Worm (Caenorhabditis elegans) whole organism, young adult: ENCODE data around the gene W05E10.2.

Experiments used
- F10E7.11 ChIP-seq: sonication (generic microtip); optimal IDR thresholded peaks from 2 replicates; lab custom pipeline; 2017; ENCODE audit warnings: mild to moderate bottlenecking, missing genetic modification characterization, moderate library complexity, missing compliant biosample characterization
- F23B12.7 ChIP-seq: sonication (generic microtip); optimal IDR thresholded peaks from 2 replicates; lab custom pipeline; 2017; ENCODE audit warnings: missing genetic modification characterization, mild to moderate bottlenecking, missing compliant biosample characterization, antibody characterized with exemption, moderate library complexity; ENCODE audit not compliant: insufficient read depth
- F37B4.10 ChIP-seq: fragments of 200-800 bp; sonication (Bioruptor generic); IDR thresholded peaks from 2 replicates; pipeline ENCODE4 v1.3.6; 2022; ENCODE audit warnings: missing genetic modification characterization, missing compliant biosample characterization
- F55B11.4 ChIP-seq: sonication (generic microtip); optimal IDR thresholded peaks from 2 replicates; lab custom pipeline; 2016; ENCODE audit warnings: missing compliant biosample characterization, missing genetic modification characterization, borderline replicate concordance; ENCODE audit not compliant: insufficient read depth
- Y95B8A.8 ChIP-seq: fragments of 200-800 bp; sonication (Bioruptor generic); IDR thresholded peaks from 2 replicates; pipeline ENCODE4 v1.3.6; 2022; ENCODE audit warnings: missing genetic modification reagents, missing genetic modification characterization, missing compliant biosample characterization
- atf-7 ChIP-seq: sonication (generic microtip); optimal IDR thresholded peaks from 2 replicates; lab custom pipeline; 2017; ENCODE audit warnings: mild to moderate bottlenecking, missing genetic modification characterization, missing compliant biosample characterization
- athp-1 ChIP-seq: sonication (generic microtip); optimal IDR thresholded peaks from 2 replicates; lab custom pipeline; 2017; ENCODE audit warnings: mild to moderate bottlenecking, missing genetic modification characterization, missing compliant biosample characterization
- attf-3 ChIP-seq: fragments of 200-800 bp; sonication (Bioruptor generic); conservative IDR thresholded peaks from 2 replicates; pipeline ENCODE4 v1.3.6; 2022; ENCODE audit warnings: missing genetic modification reagents, missing genetic modification characterization, missing compliant biosample characterization
- attf-5 ChIP-seq: fragments of 200-800 bp; sonication (Bioruptor generic); optimal IDR thresholded peaks from 2 replicates; lab custom pipeline; 2018; ENCODE audit warnings: mild to moderate bottlenecking, missing genetic modification characterization, missing compliant biosample characterization
- bed-2 ChIP-seq: fragments of 200-800 bp; sonication (Bioruptor generic); IDR thresholded peaks from 2 replicates; pipeline ENCODE4 v1.3.6; 2022; ENCODE audit warnings: missing genetic modification reagents, missing genetic modification characterization, missing compliant biosample characterization
- cebp-1 ChIP-seq, 2 experiments: fragments of 200-800 bp in 1 of 2; sonication (Bioruptor generic) in 1 of 2; sonication (generic microtip) in 1 of 2; IDR thresholded peaks in 1 of 2; optimal IDR thresholded peaks in 1 of 2; 2 replicates each; pipeline versions ENCODE4 v1.3.6 to Lab custom; 2017 to 2022; ENCODE audit warnings: missing compliant biosample characterization in 2 of 2, missing genetic modification characterization in 2 of 2, mild to moderate bottlenecking in 1 of 2, missing genetic modification reagents in 1 of 2, moderate library complexity in 1 of 2
- die-1 ChIP-seq: sonication (generic microtip); optimal IDR thresholded peaks from 2 replicates; lab custom pipeline; 2016; ENCODE audit warnings: missing genotype, mild to moderate bottlenecking, missing genetic modification characterization, missing compliant biosample characterization
- efl-1 ChIP-seq: fragments of 150-350 bp; optimal IDR thresholded peaks from 2 replicates; lab custom pipeline; 2014; ENCODE audit warnings: missing biosample characterization, missing genetic modification reagents, missing genetic modification characterization
- egl-18 ChIP-seq: fragments of 200-800 bp; sonication (Bioruptor generic); IDR thresholded peaks from 2 replicates; pipeline ENCODE4 v1.3.6; 2022; ENCODE audit warnings: missing genetic modification reagents, missing genetic modification characterization, missing compliant biosample characterization
- ekl-4 ChIP-seq: fragments of 200-800 bp; sonication (Bioruptor generic); IDR thresholded peaks from 2 replicates; pipeline ENCODE4 v1.3.6; 2022; ENCODE audit warnings: missing genetic modification reagents, missing genetic modification characterization, missing compliant biosample characterization
- him-1 ChIP-seq: sonication (generic microtip); optimal IDR thresholded peaks from 2 replicates; lab custom pipeline; 2016; ENCODE audit warnings: missing genotype, missing genetic modification reagents, missing genetic modification characterization, missing compliant biosample characterization
- hmg-1.2 ChIP-seq: fragments of 200-800 bp; sonication (Bioruptor generic); IDR thresholded peaks from 2 replicates; pipeline ENCODE4 v1.3.6; 2022; ENCODE audit warnings: missing genetic modification reagents, missing genetic modification characterization, missing compliant biosample characterization
- hmg-20 ChIP-seq: fragments of 200-800 bp; sonication (Bioruptor generic); IDR thresholded peaks from 2 replicates; pipeline ENCODE4 v1.3.6; 2022; ENCODE audit warnings: missing genetic modification reagents, missing genetic modification characterization, missing compliant biosample characterization
- hsf-1 ChIP-seq: fragments of 200-800 bp; sonication (Bioruptor generic); IDR thresholded peaks from 2 replicates; pipeline ENCODE4 v1.3.6; 2022; ENCODE audit warnings: missing genetic modification reagents, missing genetic modification characterization, missing compliant biosample characterization
- lin-26 ChIP-seq: fragments of 200-800 bp; sonication (Bioruptor generic); IDR thresholded peaks from 2 replicates; pipeline ENCODE4 v1.3.6; 2022; ENCODE audit warnings: missing genetic modification reagents, missing genetic modification characterization, missing compliant biosample characterization
- lin-54 ChIP-seq: fragments of 200-800 bp; sonication (Bioruptor generic); optimal IDR thresholded peaks from 2 replicates; lab custom pipeline; 2018; ENCODE audit warnings: mild to moderate bottlenecking, missing genetic modification characterization, missing compliant biosample characterization
- lsy-27 ChIP-seq: sonication (generic microtip); optimal IDR thresholded peaks from 2 replicates; lab custom pipeline; 2017; ENCODE audit warnings: missing genetic modification characterization, mild to moderate bottlenecking, missing compliant biosample characterization, antibody characterized with exemption, missing genotype, borderline replicate concordance; ENCODE audit not compliant: insufficient read depth
- madf-10 ChIP-seq: sonication (generic microtip); optimal IDR thresholded peaks from 2 replicates; lab custom pipeline; 2016; ENCODE audit warnings: mild to moderate bottlenecking, missing genetic modification characterization, missing compliant biosample characterization
- mcd-1 ChIP-seq: fragments of 200-800 bp; sonication (Bioruptor generic); IDR thresholded peaks from 2 replicates; pipeline ENCODE4 v1.3.6; 2022; ENCODE audit warnings: missing genetic modification reagents, missing genetic modification characterization, missing compliant biosample characterization
- mes-4 ChIP-seq: sonication (generic microtip); optimal IDR thresholded peaks from 2 replicates; lab custom pipeline; 2016; ENCODE audit warnings: missing genotype, missing genetic modification characterization, missing compliant biosample characterization
- mxl-1 ChIP-seq: sonication (generic microtip); optimal IDR thresholded peaks from 2 replicates; lab custom pipeline; 2016; ENCODE audit warnings: missing genetic modification characterization, missing compliant biosample characterization
- pbrm-1 ChIP-seq: fragments of 200-800 bp; sonication (Bioruptor generic); IDR thresholded peaks from 2 replicates; pipeline ENCODE4 v1.3.6; 2022; ENCODE audit warnings: missing genetic modification reagents, missing genetic modification characterization, missing compliant biosample characterization
- rec-8 ChIP-seq, 2 experiments: sonication (generic microtip); optimal IDR thresholded peaks; 2 replicates each; lab custom pipeline; 2016; ENCODE audit warnings: mild to moderate bottlenecking in 2 of 2, missing genetic modification characterization in 2 of 2, missing genetic modification reagents in 2 of 2, missing genotype in 2 of 2, missing biosample characterization in 1 of 2, missing compliant biosample characterization in 1 of 2, moderate library complexity in 1 of 2
- sdz-38 ChIP-seq: sonication (generic microtip); optimal IDR thresholded peaks from 2 replicates; lab custom pipeline; 2016; ENCODE audit warnings: missing genotype, missing genetic modification characterization, missing compliant biosample characterization
- sea-2 ChIP-seq: fragments of 200-800 bp; sonication (Bioruptor generic); IDR thresholded peaks from 2 replicates; pipeline ENCODE4 v1.3.6; 2022; ENCODE audit warnings: missing genetic modification characterization, missing compliant biosample characterization
- unc-130 ChIP-seq: sonication (generic microtip); optimal IDR thresholded peaks from 2 replicates; lab custom pipeline; 2016; ENCODE audit warnings: missing genetic modification reagents, missing genetic modification characterization, missing compliant biosample characterization
- xnd-1 ChIP-seq: sonication (generic microtip); optimal IDR thresholded peaks from 2 replicates; lab custom pipeline; 2016; ENCODE audit warnings: missing genotype, missing genetic modification reagents, missing genetic modification characterization, missing compliant biosample characterization
- zfh-2 ChIP-seq: fragments of 200-800 bp; sonication (Bioruptor generic); conservative IDR thresholded peaks from 2 replicates; pipeline ENCODE4 v1.3.6; 2022; ENCODE audit warnings: missing genetic modification reagents, missing genetic modification characterization, missing compliant biosample characterization
- ztf-18 ChIP-seq: sonication (generic microtip); optimal IDR thresholded peaks from 2 replicates; lab custom pipeline; 2016; ENCODE audit warnings: missing genotype, mild to moderate bottlenecking, missing genetic modification characterization, missing compliant biosample characterization
- ztf-26 ChIP-seq: sonication (generic microtip); optimal IDR thresholded peaks from 2 replicates; lab custom pipeline; 2017; ENCODE audit warnings: missing genetic modification characterization, missing compliant biosample characterization
- ztf-3 ChIP-seq: fragments of 200-800 bp; sonication (Bioruptor generic); optimal IDR thresholded peaks from 2 replicates; lab custom pipeline; 2018; ENCODE audit warnings: mild to moderate bottlenecking, missing genetic modification characterization, missing compliant biosample characterization

W05E10.2 gene

ce11 chrV:11644166-11644565, 42.8 kb upstream of the W05E10.2 start, which contains the start of gene bir-1 (continued):
- TF ChIP-seq him-1 (tag; lab: Kevin White, UChicago) = peak; percentile 21
- TF ChIP-seq hmg-20 (GFP tag; lab: Robert Waterston, UW) = no peak
- peak; percentile 52 for TF ChIP-seq athp-1 (tag; lab: Kevin White, UChicago)
- no peak for TF ChIP-seq sea-2 (GFP tag; lab: Robert Waterston, UW)
- TF ChIP-seq mcd-1 = peak; percentile 74
- TF ChIP-seq pbrm-1 (GFP tag; lab: Robert Waterston, UW) = 0 out of 2 replicates have a peak, but pooled peaks have one; percentile 27
- no peak for TF ChIP-seq hsf-1 (GFP tag; lab: Robert Waterston, UW)
- TF ChIP-seq bed-2 (GFP tag; lab: Robert Waterston, UW) = 0 out of 2 replicates have a peak, but pooled peaks have one; percentile 61
- no peak for TF ChIP-seq cebp-1 (GFP tag; IDR thresholded peaks at IDR 0.05; lab: Robert Waterston, UW)
- peak; percentile 52 for TF ChIP-seq cebp-1 (tag; optimal IDR thresholded peaks at IDR 0.05; lab: Kevin White, UChicago)
- peak in 1 of 2 experiments; percentile 7 for TF ChIP-seq rec-8 (tag; optimal IDR thresholded peaks at IDR 0.05; lab: Kevin White, UChicago)
- 0 out of 2 replicates have a peak, but pooled peaks have one; percentile 23 for TF ChIP-seq ekl-4 (GFP tag; lab: Robert Waterston, UW)
- TF ChIP-seq lin-54 (GFP tag; lab: Kevin White, UChicago) = peak; percentile 32
- no peak for TF ChIP-seq mes-4
- TF ChIP-seq mxl-1 = no peak
- TF ChIP-seq atf-7 (tag; lab: Kevin White, UChicago) = no peak
- peak; percentile 46; the same call in 1 of the 2 replicates for TF ChIP-seq Y95B8A.8 (GFP tag; lab: Robert Waterston, UW)
- TF ChIP-seq F55B11.4 (tag; lab: Kevin White, UChicago) = no peak
- peak; percentile 22; the same call in 1 of the 2 replicates for TF ChIP-seq attf-3 (GFP tag; lab: Robert Waterston, UW)
- TF ChIP-seq hmg-1.2 (GFP tag; lab: Robert Waterston, UW) = peak; percentile 34; the same call in 1 of the 2 replicates
- TF ChIP-seq attf-5 (GFP tag; lab: Kevin White, UChicago) = peak; percentile 81
- no peak for TF ChIP-seq F23B12.7 (tag; lab: Kevin White, UChicago)
- TF ChIP-seq ztf-18 (tag; lab: Kevin White, UChicago) = peak; percentile 35
- TF ChIP-seq F37B4.10 (GFP tag; lab: Robert Waterston, UW) = no peak
- peak; percentile 42 for TF ChIP-seq unc-130
- TF ChIP-seq xnd-1 (tag; lab: Kevin White, UChicago) = no peak
- TF ChIP-seq madf-10 (tag; lab: Kevin White, UChicago) = peak; percentile 35
- peak; percentile 75 for TF ChIP-seq efl-1
- TF ChIP-seq F10E7.11 (tag; lab: Kevin White, UChicago) = no peak

- TF ChIP-seq ztf-18 (tag; lab: Kevin White, UChicago) (no peak), F37B4.10 (GFP tag; lab: Robert Waterston, UW) (no peak), zfh-2 (GFP tag; lab: Robert Waterston, UW) (no peak), lsy-27 (no peak), egl-18 (no peak), ztf-3 (GFP tag; lab: Kevin White, UChicago) (no peak), die-1 (tag; lab: Kevin White, UChicago) (no peak), ztf-26 (tag; lab: Kevin White, UChicago) (no peak), lin-26 (no peak), ekl-4 (GFP tag; lab: Robert Waterston, UW) (no peak), F10E7.11 (tag; lab: Kevin White, UChicago) (no peak), sdz-38 (tag; lab: Kevin White, UChicago) (no peak)
- TF ChIP-seq, all 124 proteins: peak for 0
These were observed 41.7 kb upstream of the W05E10.2 start, which contains the start of gene skp-1 for ce11 chrV:11645244-11645643. skp-1 (plus strand) TSS chrV:11645481.
